Fruit fly (Drosophila melanogaster): ENCODE results near the gene Amnionless.
A peak's percentile ranks its signal among the peaks of the same experiment; 100 is the strongest.

Amnionless gene

DNA sequence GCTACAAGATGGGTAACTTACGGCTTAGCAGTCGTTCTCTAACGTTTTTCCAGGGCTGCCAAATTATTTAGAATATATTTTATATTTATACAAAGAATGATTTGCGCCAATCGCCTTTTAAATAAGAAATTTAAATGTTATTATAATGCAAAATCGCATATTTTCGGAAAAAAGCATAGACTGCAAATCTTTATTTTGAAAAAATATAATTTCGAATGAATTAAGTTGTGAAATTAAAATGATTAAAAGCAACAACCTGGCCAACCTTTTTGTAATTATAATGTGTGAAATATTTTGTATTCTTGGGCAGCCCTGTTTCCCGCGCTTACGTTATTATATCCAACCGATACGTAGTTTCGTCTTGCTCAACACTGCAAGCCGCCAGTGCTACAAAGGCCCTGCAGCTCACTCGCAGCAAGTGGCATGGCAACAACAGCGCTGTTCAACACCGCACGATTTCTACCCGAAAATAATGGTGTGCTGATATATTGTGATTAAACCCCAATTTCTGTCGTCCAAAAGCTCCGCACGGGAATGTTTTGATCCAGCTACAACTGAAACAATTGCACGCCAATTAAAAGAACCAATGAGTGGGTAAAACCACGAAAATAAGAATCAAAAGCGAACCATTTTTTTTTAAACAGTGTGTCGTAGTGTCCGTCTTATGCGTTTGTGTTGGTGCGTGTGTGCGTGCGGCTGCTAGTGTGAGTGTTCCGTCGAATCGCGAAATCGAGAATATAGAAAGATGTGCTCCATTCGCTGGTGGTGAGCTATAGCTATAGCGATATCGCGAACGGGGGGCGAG is 8.7 kb upstream of the Amnionless start, which contains the start of gene Pi3K21B (continued):
- TF ChIP-seq oc (tag; optimal IDR thresholded peaks at IDR 0.05), result no peak
- peak; percentile 77 for TF ChIP-seq gcm2 (GFP tag; optimal IDR thresholded peaks at IDR 0.05)
- peak; percentile 77 for TF ChIP-seq al (GFP tag; IDR thresholded peaks at IDR 0.05)
- peak; percentile 84 for TF ChIP-seq cato (GFP tag; optimal IDR thresholded peaks at IDR 0.05; ENCODE audit: borderline replicate concordance)
- peak; percentile 89 for TF ChIP-seq CG16815 (GFP tag; optimal IDR thresholded peaks at IDR 0.05)
- peak; percentile 75 for TF ChIP-seq CG3838 (GFP tag; optimal IDR thresholded peaks at IDR 0.05)
- TF ChIP-seq CG4328 (GFP tag; optimal IDR thresholded peaks at IDR 0.05), result peak; percentile 89
- TF ChIP-seq Gug (GFP tag; IDR thresholded peaks at IDR 0.05), result peak; percentile 82
- peak; percentile 78 for TF ChIP-seq CG3163 (GFP tag; optimal IDR thresholded peaks at IDR 0.05)
- TF ChIP-seq Atf6 (GFP tag; IDR thresholded peaks at IDR 0.05), result peak; percentile 82
- peak; percentile 91 for TF ChIP-seq bcd (GFP tag; optimal IDR thresholded peaks at IDR 0.05)
- peak; percentile 92 for TF ChIP-seq Chrac-16 (GFP tag; optimal IDR thresholded peaks at IDR 0.05)
- peak in 1 of 2 experiments; percentile 65 for TF ChIP-seq Eip74EF (GFP tag; optimal IDR thresholded peaks at IDR 0.05)
- peak; percentile 90 for TF ChIP-seq Ssrp (tag; optimal IDR thresholded peaks at IDR 0.05)
- TF ChIP-seq esg (GFP tag; conservative IDR thresholded peaks at IDR 0.05), result peak; percentile 87
- peak; percentile 91 for TF ChIP-seq sisA (GFP tag; IDR thresholded peaks at IDR 0.05)
- peak; percentile 95 for TF ChIP-seq lilli (GFP tag; optimal IDR thresholded peaks at IDR 0.05)
- TF ChIP-seq Neu2 (GFP tag; optimal IDR thresholded peaks at IDR 0.05; ENCODE audit: borderline replicate concordance), result peak; percentile 58
- TF ChIP-seq CG4730 (GFP tag; IDR thresholded peaks at IDR 0.05), result peak; percentile 58
- TF ChIP-seq Myb (GFP tag; optimal IDR thresholded peaks at IDR 0.05), result peak; percentile 75
- no peak for TF ChIP-seq nerfin-2 (GFP tag; IDR thresholded peaks at IDR 0.05; ENCODE audit: partially characterized antibody)
- TF ChIP-seq mld (GFP tag; IDR thresholded peaks at IDR 0.05; ENCODE audit: partially characterized antibody), result no peak
- peak; percentile 82 for TF ChIP-seq gsb-n (tag; optimal IDR thresholded peaks at IDR 0.05)
- peak; percentile 67 for TF ChIP-seq croc (GFP tag; conservative IDR thresholded peaks at IDR 0.05)
- peak; percentile 36 for TF ChIP-seq sima (GFP tag; optimal IDR thresholded peaks at IDR 0.05)
- peak; percentile 73 for TF ChIP-seq mirr (GFP tag; optimal IDR thresholded peaks at IDR 0.05)
- TF ChIP-seq CG15269 (tag; optimal IDR thresholded peaks at IDR 0.05), result peak; percentile 93
- 0 out of 3 replicates have a peak, but pooled peaks have one; percentile 67 for TF ChIP-seq CG6175 (GFP tag; IDR thresholded peaks at IDR 0.05)
- TF ChIP-seq dpn (GFP tag; optimal IDR thresholded peaks at IDR 0.05), result peak; percentile 93 to 94
- TF ChIP-seq CG12744 (GFP tag; optimal IDR thresholded peaks at IDR 0.05), result peak; percentile 85
- TF ChIP-seq sc (optimal IDR thresholded peaks at IDR 0.05), result no peak
- peak; percentile 85 for TF ChIP-seq sc (GFP tag; optimal IDR thresholded peaks at IDR 0.05)
- peak; percentile 2 for TF ChIP-seq CG17568 (GFP tag; optimal IDR thresholded peaks at IDR 0.05)
- TF ChIP-seq Ravus (GFP tag; IDR thresholded peaks at IDR 0.05), result peak; percentile 33
- peak; percentile 54; the same call in 1 of the 3 replicates for TF ChIP-seq Opbp (GFP tag; IDR thresholded peaks at IDR 0.05; ENCODE audit: partially characterized antibody)
- no peak for TF ChIP-seq GATAe (GFP tag; conservative IDR thresholded peaks at IDR 0.05)
- TF ChIP-seq CG17612 (GFP tag; IDR thresholded peaks at IDR 0.05), result peak; percentile 52; the same call in 1 of the 2 replicates
- TF ChIP-seq CG6683 (GFP tag; optimal IDR thresholded peaks at IDR 0.05), result peak; percentile 60
- TF ChIP-seq CG18619 (GFP tag; optimal IDR thresholded peaks at IDR 0.05), result peak; percentile 87
- TF ChIP-seq Antp (GFP tag; optimal IDR thresholded peaks at IDR 0.05), result peak; percentile 97
- peak; percentile 95 for TF ChIP-seq CG14710 (tag; optimal IDR thresholded peaks at IDR 0.05)
- 0 out of 2 replicates have a peak, but pooled peaks have one; percentile 32 for TF ChIP-seq bowl (GFP tag; IDR thresholded peaks at IDR 0.05)
- TF ChIP-seq amos (GFP tag; IDR thresholded peaks at IDR 0.05; ENCODE audit: partially characterized antibody), result no peak; the same call in 1 of the 2 replicates
- peak; percentile 10 for TF ChIP-seq zf30C (GFP tag; optimal IDR thresholded peaks at IDR 0.05)
- TF ChIP-seq cas (GFP tag; IDR thresholded peaks at IDR 0.05), result peak; percentile 30; the same call in 1 of the 2 replicates
- TF ChIP-seq CG8290 (GFP tag; optimal IDR thresholded peaks at IDR 0.05), result peak; percentile 86
- peak in 1 of 2 experiments; percentile 96 for TF ChIP-seq CG8290 (tag; optimal IDR thresholded peaks at IDR 0.05)
- TF ChIP-seq CG12942 (GFP tag; optimal IDR thresholded peaks at IDR 0.05), result peak; percentile 94
